Worm (Caenorhabditis elegans) whole organism, mixed stage, embryonic: ENCODE results near the gene C35D10.17.

ENCODE experiments used
- M03D4.4 ChIP-seq: sonication (generic microtip); optimal IDR thresholded peaks from 2 replicates; lab custom pipeline; 2017; ENCODE audit warnings: mild to moderate bottlenecking, missing genetic modification characterization, missing compliant biosample characterization
- bed-3 ChIP-seq: fragments of 200-800 bp; sonication (Bioruptor generic); optimal IDR thresholded peaks from 3 replicates; lab custom pipeline; 2018; ENCODE audit warnings: mild to moderate bottlenecking, missing genetic modification characterization, moderate library complexity, missing compliant biosample characterization
- blmp-1 ChIP-seq: fragments of 150-350 bp; optimal IDR thresholded peaks from 2 replicates; lab custom pipeline; 2014; ENCODE audit warnings: missing biosample characterization, missing genetic modification characterization
- ceh-39 ChIP-seq: fragments of 150-350 bp; optimal IDR thresholded peaks from 2 replicates; lab custom pipeline; 2014; ENCODE audit warnings: missing biosample characterization, missing genetic modification characterization
- ceh-43 ChIP-seq: fragments of 200-800 bp; sonication (Bioruptor generic); optimal IDR thresholded peaks from 2 replicates; lab custom pipeline; 2018; ENCODE audit warnings: mild to moderate bottlenecking, missing genetic modification characterization, moderate library complexity, missing compliant biosample characterization
- ceh-83 ChIP-seq: fragments of 200-800 bp; sonication (Bioruptor generic); optimal IDR thresholded peaks from 2 replicates; lab custom pipeline; 2018; ENCODE audit warnings: mild to moderate bottlenecking, missing genetic modification characterization, missing compliant biosample characterization
- cnd-1 ChIP-seq: fragments of 200-800 bp; sonication (Bioruptor generic); optimal IDR thresholded peaks from 2 replicates; lab custom pipeline; 2018; ENCODE audit warnings: mild to moderate bottlenecking, missing genetic modification characterization, missing compliant biosample characterization
- drap-1 ChIP-seq: fragments of 200-800 bp; sonication (Bioruptor generic); optimal IDR thresholded peaks from 3 replicates; lab custom pipeline; 2018; ENCODE audit warnings: mild to moderate bottlenecking, missing genetic modification characterization, missing compliant biosample characterization
- elt-1 ChIP-seq: sonication (generic microtip); optimal IDR thresholded peaks from 2 replicates; lab custom pipeline; 2017; ENCODE audit warnings: missing genetic modification characterization, mild to moderate bottlenecking, missing compliant biosample characterization, antibody characterized with exemption, moderate library complexity, borderline replicate concordance; ENCODE audit not compliant: insufficient read depth
- elt-3 ChIP-seq: fragments of 150-350 bp; optimal IDR thresholded peaks from 2 replicates; lab custom pipeline; 2014; ENCODE audit warnings: missing biosample characterization, missing genetic modification characterization
- flh-1 ChIP-seq: fragments of 200-800 bp; sonication (Bioruptor generic); optimal IDR thresholded peaks from 2 replicates; lab custom pipeline; 2018; ENCODE audit warnings: mild to moderate bottlenecking, missing genetic modification characterization, moderate library complexity, missing compliant biosample characterization
- hlh-1 ChIP-seq: fragments of 150-350 bp; optimal IDR thresholded peaks from 2 replicates; lab custom pipeline; 2014; ENCODE audit warnings: missing biosample characterization, missing genetic modification reagents, missing genetic modification characterization
- lin-13 ChIP-seq: fragments of 150-350 bp; optimal IDR thresholded peaks from 2 replicates; lab custom pipeline; 2014; ENCODE audit warnings: missing biosample characterization, missing genetic modification characterization
- lsy-2 ChIP-seq: fragments of 150-350 bp; optimal IDR thresholded peaks from 2 replicates; lab custom pipeline; 2014; ENCODE audit warnings: missing biosample characterization, missing genetic modification characterization
- mab-5 ChIP-seq: fragments of 150-350 bp; optimal IDR thresholded peaks from 2 replicates; lab custom pipeline; 2014; ENCODE audit warnings: missing biosample characterization, missing genetic modification characterization
- mep-1 ChIP-seq: fragments of 150-350 bp; optimal IDR thresholded peaks from 2 replicates; lab custom pipeline; 2017; ENCODE audit warnings: missing biosample characterization, missing genetic modification reagents, missing genetic modification characterization, inconsistent platforms
- mls-2 ChIP-seq: sonication (generic microtip); optimal IDR thresholded peaks from 2 replicates; lab custom pipeline; 2016; ENCODE audit warnings: mild to moderate bottlenecking, missing genetic modification characterization, moderate library complexity, missing compliant biosample characterization
- nhr-12 ChIP-seq: fragments of 150-350 bp; optimal IDR thresholded peaks from 2 replicates; lab custom pipeline; 2014; ENCODE audit warnings: missing biosample characterization, missing genetic modification characterization
- nhr-2 ChIP-seq: fragments of 150-350 bp; optimal IDR thresholded peaks from 2 replicates; lab custom pipeline; 2014; ENCODE audit warnings: missing biosample characterization, missing genetic modification characterization
- nhr-237 ChIP-seq: fragments of 150-350 bp; optimal IDR thresholded peaks from 2 replicates; lab custom pipeline; 2014; ENCODE audit warnings: missing biosample characterization, missing genetic modification characterization
- nhr-76 ChIP-seq: sonication (generic microtip); optimal IDR thresholded peaks from 2 replicates; lab custom pipeline; 2017; ENCODE audit warnings: missing biosample characterization, missing genetic modification characterization
- pha-4 ChIP-seq: fragments of 150-350 bp; optimal IDR thresholded peaks from 2 replicates; lab custom pipeline; 2018; ENCODE audit warnings: missing biosample characterization, missing genetic modification reagents, missing genetic modification characterization
- sem-2 ChIP-seq: fragments of 200-800 bp; sonication (Bioruptor generic); optimal IDR thresholded peaks from 2 replicates; lab custom pipeline; 2018; ENCODE audit warnings: mild to moderate bottlenecking, missing genetic modification characterization, missing compliant biosample characterization
- snpc-4 ChIP-seq: fragments of 150-350 bp; optimal IDR thresholded peaks from 2 replicates; lab custom pipeline; 2014; ENCODE audit warnings: missing biosample characterization, missing genetic modification characterization
- sptf-1 ChIP-seq: sonication (generic microtip); optimal IDR thresholded peaks from 2 replicates; lab custom pipeline; 2017; ENCODE audit warnings: mild to moderate bottlenecking, missing genetic modification characterization, moderate library complexity, missing compliant biosample characterization
- tbx-8 ChIP-seq: fragments of 200-800 bp; sonication (Bioruptor generic); optimal IDR thresholded peaks from 2 replicates; lab custom pipeline; 2018; ENCODE audit warnings: mild to moderate bottlenecking, missing genetic modification characterization, moderate library complexity, missing compliant biosample characterization
- unc-39 ChIP-seq: fragments of 150-350 bp; optimal IDR thresholded peaks from 2 replicates; lab custom pipeline; 2014; ENCODE audit warnings: missing biosample characterization, missing genetic modification characterization
- unc-62 ChIP-seq: fragments of 150-350 bp; optimal IDR thresholded peaks from 2 replicates; lab custom pipeline; 2014; ENCODE audit warnings: missing biosample characterization, missing genetic modification reagents, missing genetic modification characterization
- zip-8 ChIP-seq: fragments of 150-350 bp; optimal IDR thresholded peaks from 2 replicates; lab custom pipeline; 2014; ENCODE audit warnings: missing biosample characterization, missing genetic modification characterization
- ztf-11 ChIP-seq: fragments of 150-350 bp; optimal IDR thresholded peaks from 2 replicates; lab custom pipeline; 2014; ENCODE audit warnings: missing biosample characterization, missing genetic modification characterization

The C35D10.17 gene

DNA sequence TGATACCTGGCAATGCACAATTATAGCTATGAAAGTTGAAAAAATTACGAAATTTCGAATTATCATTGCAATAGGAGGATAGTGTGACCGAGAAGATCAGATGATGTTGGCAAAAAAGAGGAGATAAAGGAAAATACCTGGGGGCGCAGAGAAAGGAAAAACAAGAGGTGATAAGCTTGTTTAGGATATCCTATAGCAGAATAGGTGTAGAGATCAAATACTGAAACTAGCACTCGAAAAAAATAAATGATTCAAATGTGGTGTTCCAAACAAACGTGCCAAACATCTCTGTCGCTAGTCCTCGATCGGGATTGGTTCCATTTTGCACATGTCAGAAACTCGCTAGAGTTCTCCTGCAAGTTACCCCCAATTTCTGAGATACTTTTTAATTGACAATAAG is 37.4 kb upstream of the C35D10.17 start, which contains the start of gene F26A1.9:
Gene F26A1.9 (minus strand): TSS at position 101 of the 400 bp plus-strand sequence.
- TF ChIP-seq drap-1 (GFP tag; lab: Kevin White, UChicago) (no peak), pha-4 (tag; lab: Kevin White, UChicago) (no peak), unc-39 (no peak), ztf-11 (tag; lab: Kevin White, UChicago) (no peak), cnd-1 (no peak), zip-8 (tag; lab: Kevin White, UChicago) (no peak), elt-3 (no peak), blmp-1 (tag; lab: Kevin White, UChicago) (no peak), ceh-43 (GFP tag; lab: Kevin White, UChicago) (no peak), nhr-12 (tag; lab: Kevin White, UChicago) (no peak), tbx-8 (GFP tag; lab: Kevin White, UChicago) (no peak), lin-13 (tag; lab: Kevin White, UChicago) (no peak), mab-5 (no peak), snpc-4 (tag; lab: Kevin White, UChicago) (no peak), M03D4.4 (tag; lab: Kevin White, UChicago) (no peak), nhr-237 (tag; lab: Kevin White, UChicago) (no peak), sptf-1 (no peak), nhr-76 (tag; lab: Kevin White, UChicago) (no peak), sem-2 (GFP tag; lab: Kevin White, UChicago) (no peak)
- TF ChIP-seq, all 35 proteins: peak for 0

DNA sequence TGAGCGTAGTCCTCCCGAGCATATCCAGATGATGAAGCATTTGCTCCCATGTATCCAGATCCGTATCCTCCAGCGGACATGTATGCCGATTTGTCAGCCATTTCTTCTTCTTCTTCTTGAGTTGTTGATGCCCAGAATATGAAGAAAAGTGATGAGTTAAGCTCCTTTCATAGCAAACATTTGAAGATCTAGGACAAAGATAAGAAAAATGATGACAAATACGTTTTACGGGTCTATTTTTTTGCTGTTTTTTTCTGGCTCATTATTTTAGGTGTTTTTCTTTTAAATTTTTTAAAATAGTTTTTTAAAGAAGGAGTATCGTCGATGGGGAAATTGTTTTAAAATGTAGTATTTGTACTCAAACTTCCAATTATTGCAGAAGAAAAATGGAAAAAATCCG is 36.7 kb upstream of the C35D10.17 start, which contains the start of gene nspd-9:
Gene nspd-9 (minus strand): TSS at position 101 of the 400 bp plus-strand sequence.
- TF ChIP-seq mls-2 (no peak), M03D4.4 (tag; lab: Kevin White, UChicago) (no peak), blmp-1 (tag; lab: Kevin White, UChicago) (no peak), sptf-1 (no peak), ceh-39 (tag; lab: Kevin White, UChicago) (no peak), nhr-76 (tag; lab: Kevin White, UChicago) (no peak), flh-1 (GFP tag; lab: Kevin White, UChicago) (no peak), lsy-2 (no peak), zip-8 (tag; lab: Kevin White, UChicago) (no peak), hlh-1 (tag; lab: Kevin White, UChicago) (no peak), ceh-83 (no peak), nhr-237 (tag; lab: Kevin White, UChicago) (no peak), lin-13 (tag; lab: Kevin White, UChicago) (no peak), sem-2 (GFP tag; lab: Kevin White, UChicago) (no peak), cnd-1 (no peak), drap-1 (GFP tag; lab: Kevin White, UChicago) (no peak), elt-1 (tag; lab: Kevin White, UChicago) (no peak), bed-3 (GFP tag; lab: Kevin White, UChicago) (no peak), ztf-11 (tag; lab: Kevin White, UChicago) (no peak), nhr-12 (tag; lab: Kevin White, UChicago) (no peak)

DNA sequence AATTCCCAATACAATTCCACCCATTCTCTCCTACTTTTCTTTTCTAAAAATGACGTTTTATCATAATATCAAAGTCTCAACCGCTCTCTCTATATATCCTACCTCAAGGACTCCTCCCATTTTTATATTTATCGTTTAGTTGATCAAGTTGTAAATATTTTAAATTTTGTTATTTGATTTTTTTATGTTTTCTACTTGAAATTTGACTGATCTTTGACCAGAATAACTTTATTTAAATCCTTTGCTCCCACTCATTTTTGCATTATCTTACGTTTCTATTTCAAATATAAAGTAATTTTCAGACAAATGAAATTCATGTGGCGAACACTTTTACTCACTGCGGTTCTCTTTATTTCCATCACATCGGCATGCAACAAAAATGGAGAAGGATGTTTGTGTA is 29.4 kb upstream of the C35D10.17 start, which contains the start of the genes acbp-7 and F26A1.19:
Gene acbp-7 (plus strand): TSS at position 301 of the 400 bp plus-strand sequence.
Gene F26A1.19 (plus strand): TSS at position 303 of the 400 bp plus-strand sequence.
- TF ChIP-seq cnd-1 (no peak), zip-8 (tag; lab: Kevin White, UChicago) (no peak), drap-1 (GFP tag; lab: Kevin White, UChicago) (no peak), unc-62 (GFP tag; lab: Kevin White, UChicago) (no peak), sem-2 (GFP tag; lab: Kevin White, UChicago) (no peak), snpc-4 (tag; lab: Kevin White, UChicago) (no peak), elt-1 (tag; lab: Kevin White, UChicago) (no peak), mab-5 (no peak), ceh-39 (tag; lab: Kevin White, UChicago) (no peak), nhr-237 (tag; lab: Kevin White, UChicago) (no peak), lsy-2 (no peak), unc-39 (no peak), mep-1 (tag; lab: Kevin White, UChicago) (no peak), nhr-76 (tag; lab: Kevin White, UChicago) (no peak), lin-13 (tag; lab: Kevin White, UChicago) (no peak), ceh-43 (GFP tag; lab: Kevin White, UChicago) (no peak)

DNA sequence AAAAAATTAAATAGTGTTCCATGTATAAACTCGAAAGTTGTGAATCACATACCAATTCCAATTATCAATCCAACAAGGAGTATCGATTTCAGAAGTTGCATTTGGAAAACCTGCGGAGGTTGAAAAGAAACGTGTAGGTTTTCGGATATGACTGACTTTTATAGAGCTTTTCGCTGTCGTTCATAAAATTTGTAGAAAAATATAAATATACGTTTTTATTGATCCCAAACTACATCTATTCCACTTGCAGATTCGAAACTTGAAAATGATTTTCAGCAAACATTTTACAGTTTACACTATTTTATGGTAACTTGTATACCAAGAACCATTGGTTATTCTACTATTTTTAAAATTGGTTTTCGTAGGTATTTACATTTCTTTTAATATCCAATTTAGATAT is 24.7 kb upstream of the C35D10.17 start, which contains the start of gene clec-156:
Gene clec-156 (minus strand): TSS at position 101 of the 400 bp plus-strand sequence.
- TF ChIP-seq nhr-2 (tag; lab: Kevin White, UChicago) (no peak), drap-1 (GFP tag; lab: Kevin White, UChicago) (no peak), ztf-11 (tag; lab: Kevin White, UChicago) (no peak), sem-2 (GFP tag; lab: Kevin White, UChicago) (no peak), mep-1 (tag; lab: Kevin White, UChicago) (no peak)
